Worm (Caenorhabditis elegans) whole organism, dauer: ENCODE measurements around the gene str-130.

Experiments used
- unc-62 ChIP-seq: sonication (generic microtip); optimal IDR thresholded peaks from 2 replicates; lab custom pipeline; 2017; ENCODE audit warnings: missing biosample characterization, missing genetic modification reagents, missing genetic modification characterization

str-130 gene

DNA sequence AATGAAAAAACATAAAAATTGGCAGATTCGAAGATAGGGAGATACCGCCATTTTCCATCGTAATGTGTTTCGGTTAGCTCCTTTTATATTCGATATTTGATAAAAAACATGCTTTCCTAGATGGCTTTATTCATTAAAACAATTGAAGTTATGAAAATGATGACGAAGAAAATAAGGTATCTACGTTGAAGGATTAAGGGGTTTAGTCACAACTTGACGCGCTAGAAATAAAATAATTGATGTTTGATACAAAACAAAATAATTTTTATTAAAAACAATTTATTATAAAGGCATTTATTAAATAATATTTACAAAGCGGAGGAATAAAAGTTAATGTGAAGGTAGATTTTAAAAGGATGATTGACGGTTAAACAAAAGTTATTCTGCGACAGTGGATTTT lies at the start of gene str-130:
Gene str-130 (minus strand): TSS at position 101 of the 400 bp plus-strand sequence.
- no peak for TF ChIP-seq unc-62 (GFP tag; lab: Kevin White, UChicago)

DNA sequence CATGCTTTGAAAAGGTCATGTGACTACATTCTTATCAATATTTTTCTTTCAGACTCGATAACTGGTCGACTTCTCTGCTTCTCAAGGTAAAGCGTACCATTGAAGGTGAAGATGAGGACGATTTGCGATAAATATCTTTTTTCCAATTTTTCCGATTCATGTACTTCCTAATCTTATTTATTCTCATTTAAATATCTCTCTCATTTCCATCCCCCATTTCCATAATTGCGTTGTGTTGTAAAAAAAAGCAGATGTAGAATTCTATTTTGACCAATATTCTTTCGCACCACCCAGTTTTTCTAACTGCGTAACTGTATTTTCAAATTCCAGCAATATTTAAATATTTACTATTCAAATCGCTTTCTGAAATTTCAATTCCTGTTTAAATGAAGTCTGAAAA lies 42.4 kb upstream of the str-130 start, which contains the start of gene D1014.4:
Gene D1014.4 (plus strand): TSS at position 301 of the 400 bp plus-strand sequence.
- TF ChIP-seq unc-62 (GFP tag; lab: Kevin White, UChicago): no peak

DNA sequence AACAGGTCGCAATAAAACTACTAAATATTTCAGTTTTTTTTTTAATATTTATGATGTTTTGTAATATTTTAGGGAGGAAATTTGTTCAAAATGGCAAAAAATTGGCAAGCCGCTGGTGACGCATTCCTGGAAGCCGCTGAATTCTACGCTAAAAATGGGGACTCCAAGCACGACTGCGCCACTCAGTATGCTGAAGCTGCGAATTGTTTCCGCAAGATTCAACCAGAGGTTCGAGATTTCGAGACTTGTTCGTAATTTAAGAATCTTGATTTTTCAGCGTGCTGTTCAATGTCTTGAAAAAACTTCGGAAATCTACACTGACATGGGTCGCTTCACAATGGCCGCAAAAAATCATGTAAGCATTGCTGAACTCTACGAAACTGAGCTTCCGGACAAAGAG lies 41.1 kb upstream of the str-130 start:
- no peak for TF ChIP-seq unc-62 (GFP tag; lab: Kevin White, UChicago)

DNA sequence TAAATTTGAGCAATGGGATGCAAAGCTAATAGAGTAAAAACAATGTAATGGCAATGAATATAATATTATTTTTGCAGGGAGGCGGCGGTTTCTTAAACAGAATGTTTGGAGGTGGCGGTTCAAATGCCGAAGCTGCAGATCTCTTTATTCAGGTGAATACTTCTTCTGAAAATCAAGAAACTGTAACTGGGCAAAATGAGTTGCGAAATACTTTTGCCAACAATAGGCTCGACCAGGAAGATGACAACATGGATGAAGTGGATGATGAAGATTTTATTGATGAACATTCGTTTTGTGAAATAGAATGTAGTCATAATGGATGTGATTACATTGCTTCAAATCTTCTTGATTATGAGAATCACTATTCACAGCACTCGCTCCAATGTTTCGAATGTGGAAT lies 40.3 kb upstream of the str-130 start:
- no peak for TF ChIP-seq unc-62 (GFP tag; lab: Kevin White, UChicago)

DNA sequence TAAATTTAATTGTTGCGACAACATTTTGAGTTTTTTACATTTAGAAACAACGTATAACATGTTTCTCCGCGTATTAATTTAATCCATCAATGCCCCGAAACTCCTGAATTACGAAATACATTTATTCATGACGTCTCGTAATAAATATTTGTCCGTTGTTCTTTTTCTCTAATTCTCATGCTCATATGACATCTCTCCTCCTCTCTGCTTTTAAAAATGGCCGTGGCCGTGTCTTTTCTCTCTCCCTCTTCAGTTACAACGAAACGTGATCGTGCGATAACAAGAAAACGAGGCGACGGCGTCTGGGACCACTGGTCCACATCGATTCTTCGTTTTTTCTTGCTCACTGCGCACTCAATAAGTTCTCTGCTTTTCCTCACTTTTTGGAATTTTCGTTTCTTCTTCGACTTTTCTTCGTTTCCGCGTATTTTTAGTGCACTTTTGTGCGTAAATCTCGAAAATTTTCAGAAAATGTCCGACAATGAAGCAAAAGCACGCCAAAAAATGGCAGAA lies 39.7 kb upstream of the str-130 start, which contains the start of gene snap-1:
Gene snap-1 (plus strand): TSS at position 463 of the 513 bp plus-strand sequence.
- no peak for TF ChIP-seq unc-62 (GFP tag; lab: Kevin White, UChicago)

DNA sequence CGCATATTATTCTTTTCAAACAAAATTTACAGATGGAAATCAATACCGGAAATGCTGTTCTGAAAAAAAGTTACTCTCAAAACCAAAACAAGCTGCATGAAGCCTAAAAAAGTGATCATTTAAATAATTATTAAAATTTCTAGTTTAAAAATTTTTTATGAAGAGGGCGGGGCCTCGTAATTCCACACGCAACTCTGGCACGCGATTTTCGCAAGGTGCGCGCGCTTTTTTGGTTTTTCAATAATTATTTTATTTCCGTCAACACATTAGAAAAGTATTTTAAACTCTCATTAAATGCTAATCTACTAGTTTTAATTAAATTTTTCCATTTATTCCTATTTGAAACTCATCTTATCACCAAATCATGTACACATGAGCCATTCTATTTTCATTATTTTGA lies 39.2 kb upstream of the str-130 start:
- TF ChIP-seq unc-62 (GFP tag; lab: Kevin White, UChicago): no peak

DNA sequence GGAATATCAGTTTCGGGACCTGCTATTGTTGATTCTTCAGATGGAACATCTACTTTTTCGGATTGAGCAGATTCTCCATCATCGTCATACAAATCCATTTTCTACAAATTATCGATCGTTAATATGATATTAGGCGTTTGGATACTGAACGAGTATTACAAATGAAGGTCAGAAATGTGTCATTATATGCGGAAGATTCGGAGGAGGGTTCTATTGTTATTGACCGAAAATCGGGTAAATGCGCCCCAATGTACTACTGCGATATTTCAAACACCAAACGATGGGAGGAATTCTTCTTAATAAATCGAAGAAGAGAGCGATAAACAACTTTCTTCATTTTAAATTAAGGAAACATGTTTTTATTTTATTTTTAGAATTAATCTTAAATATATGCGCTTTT lies 38.8 kb upstream of the str-130 start, which contains the start of gene spr-1:
Gene spr-1 (minus strand): TSS at position 101 of the 400 bp plus-strand sequence.
- TF ChIP-seq unc-62 (GFP tag; lab: Kevin White, UChicago): no peak

DNA sequence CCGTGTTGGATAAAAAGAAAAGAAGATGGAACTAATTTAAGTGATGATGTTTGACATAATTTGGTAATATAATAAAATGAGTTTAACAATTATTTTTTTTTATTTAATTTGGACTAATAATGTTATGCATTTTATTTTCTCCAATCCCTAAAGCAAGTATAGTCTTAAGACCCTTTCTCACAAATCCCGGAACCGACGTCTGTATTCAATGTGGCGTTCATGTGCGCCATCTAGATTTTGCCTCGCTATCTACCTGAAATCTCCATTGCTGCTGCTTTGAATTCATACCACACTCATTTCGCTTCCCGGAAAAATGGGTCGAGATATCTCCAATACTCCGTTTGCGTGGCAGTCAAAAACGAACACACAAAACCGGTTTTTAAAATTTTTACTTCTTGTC lies 32.9 kb upstream of the str-130 start, which contains the start of gene D1014.5:
Gene D1014.5 (plus strand): TSS at position 301 of the 400 bp plus-strand sequence.
- TF ChIP-seq unc-62 (GFP tag; lab: Kevin White, UChicago): no peak

DNA sequence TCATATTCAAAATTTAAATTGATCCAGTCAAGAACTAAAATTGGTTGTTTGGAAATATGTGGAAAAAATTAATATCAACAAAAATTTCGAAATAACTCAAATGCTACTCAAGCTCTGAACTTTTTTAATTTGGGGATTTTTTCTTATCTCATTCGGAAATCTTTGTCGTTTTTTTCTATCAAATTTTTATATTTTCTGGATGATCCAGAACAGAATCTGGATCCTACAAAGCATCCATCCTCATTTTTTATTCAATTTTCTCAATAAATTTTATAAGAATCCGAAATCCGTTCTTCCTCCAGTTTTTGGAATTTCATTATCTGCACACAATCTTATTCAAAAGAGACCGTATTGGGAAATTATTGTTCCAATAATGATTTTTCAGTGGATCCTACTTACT lies 30.4 kb upstream of the str-130 start, which contains the start of gene D1014.6:
Gene D1014.6 (plus strand): TSS at position 301 of the 400 bp plus-strand sequence.
- no peak for TF ChIP-seq unc-62 (GFP tag; lab: Kevin White, UChicago)

DNA sequence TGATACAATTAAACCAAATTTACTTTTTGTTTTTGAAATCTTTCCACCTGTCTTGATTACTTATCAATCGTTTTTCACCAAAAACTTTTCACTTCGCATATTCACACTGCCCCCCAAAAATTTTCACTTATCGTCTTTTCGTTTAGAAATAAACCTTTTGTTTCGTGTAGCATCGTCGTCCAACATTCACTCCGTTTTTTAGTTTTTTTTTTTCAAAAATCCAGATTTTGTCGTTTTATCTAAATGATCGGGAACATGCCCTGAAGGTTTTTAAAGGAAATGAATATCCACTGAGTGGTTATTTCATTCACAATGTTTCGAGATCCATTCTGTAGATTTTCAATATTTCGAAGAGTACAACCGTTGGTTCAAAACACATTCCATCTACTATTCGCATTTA lies 27.5 kb upstream of the str-130 start, which contains the start of gene D1014.7:
Gene D1014.7 (plus strand): TSS at position 301 of the 400 bp plus-strand sequence.
- no peak for TF ChIP-seq unc-62 (GFP tag; lab: Kevin White, UChicago)

DNA sequence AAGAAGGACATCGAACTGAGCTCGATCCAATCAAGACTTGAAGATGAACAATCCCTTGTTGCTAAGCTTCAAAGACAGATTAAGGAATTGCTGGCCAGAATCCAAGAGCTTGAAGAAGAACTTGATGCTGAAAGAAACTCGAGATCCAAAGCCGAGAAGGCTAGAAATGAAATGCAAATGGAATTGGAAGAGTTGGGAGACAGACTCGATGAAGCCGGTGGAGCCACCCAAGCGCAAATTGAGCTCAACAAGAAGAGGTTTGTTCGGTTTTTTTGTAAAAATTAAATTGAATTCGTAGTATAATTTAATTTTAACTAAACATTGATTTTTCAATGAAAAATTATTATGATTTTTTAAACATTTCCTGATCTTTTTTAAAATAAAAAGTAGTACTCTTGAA lies 24.0 kb upstream of the str-130 start:
- TF ChIP-seq unc-62 (GFP tag; lab: Kevin White, UChicago): no peak

DNA sequence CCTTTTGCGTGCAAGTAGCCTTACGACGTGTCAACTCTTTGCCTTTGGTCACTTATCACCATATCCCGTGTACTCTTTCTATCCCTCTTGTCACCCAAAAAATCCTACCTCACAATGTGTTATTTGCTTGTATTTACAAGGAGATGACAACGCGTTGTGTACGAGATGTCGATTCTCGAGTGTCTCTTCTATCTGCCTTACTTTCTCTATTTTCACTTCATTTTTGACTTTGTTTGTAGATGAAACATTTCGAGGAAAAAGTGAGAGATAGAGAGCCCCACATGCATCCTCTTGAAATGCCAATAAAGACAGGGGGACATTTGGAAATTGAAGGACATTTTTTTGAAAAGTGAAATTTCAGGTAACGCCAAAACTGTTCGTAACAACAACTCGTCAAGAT lies 20.3 kb upstream of the str-130 start:
- TF ChIP-seq unc-62 (GFP tag; lab: Kevin White, UChicago): no peak

DNA sequence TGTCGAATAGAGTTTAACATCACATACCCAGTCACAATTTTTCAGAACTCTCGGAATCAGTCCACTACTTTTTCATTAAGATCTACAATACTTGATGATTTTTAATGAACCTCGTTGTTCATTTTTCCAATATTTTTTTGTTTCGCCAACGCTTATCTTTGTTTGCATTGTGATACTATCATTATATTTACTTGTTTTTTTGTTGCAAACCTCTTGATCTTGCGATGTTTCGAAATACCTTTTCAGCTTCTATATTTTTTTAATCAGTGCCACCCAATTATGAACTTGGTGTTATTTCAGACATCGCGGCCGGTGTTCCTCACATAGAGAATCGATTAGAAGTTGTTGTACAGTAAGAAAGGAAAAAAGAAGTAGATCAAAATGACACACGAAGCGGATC lies 18.2 kb upstream of the str-130 start, which contains the start of gene myo-5:
Gene myo-5 (plus strand): TSS at position 301 of the 400 bp plus-strand sequence.
- no peak for TF ChIP-seq unc-62 (GFP tag; lab: Kevin White, UChicago)

DNA sequence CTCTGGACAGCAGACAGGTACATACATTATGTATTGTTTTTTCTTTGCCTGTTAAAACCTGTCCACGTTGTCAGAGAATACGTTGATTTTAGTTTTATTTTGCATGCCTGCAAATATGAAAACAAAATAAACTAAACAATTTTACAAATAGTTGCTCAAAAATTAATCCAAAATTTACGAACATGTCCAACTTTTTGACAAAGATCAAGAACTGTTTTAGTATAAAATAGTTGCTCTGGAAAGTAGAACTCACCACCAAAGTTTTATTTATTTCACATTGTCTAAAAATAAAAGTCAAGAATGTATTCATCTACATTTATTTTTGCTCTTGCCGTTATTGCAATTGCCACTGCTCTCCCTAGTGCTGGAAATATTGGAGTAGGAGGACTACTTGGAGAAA lies 14.0 kb upstream of the str-130 start, which contains the start of gene srlf-16:
Gene srlf-16 (plus strand): TSS at position 301 of the 400 bp plus-strand sequence.
- no peak for TF ChIP-seq unc-62 (GFP tag; lab: Kevin White, UChicago)

DNA sequence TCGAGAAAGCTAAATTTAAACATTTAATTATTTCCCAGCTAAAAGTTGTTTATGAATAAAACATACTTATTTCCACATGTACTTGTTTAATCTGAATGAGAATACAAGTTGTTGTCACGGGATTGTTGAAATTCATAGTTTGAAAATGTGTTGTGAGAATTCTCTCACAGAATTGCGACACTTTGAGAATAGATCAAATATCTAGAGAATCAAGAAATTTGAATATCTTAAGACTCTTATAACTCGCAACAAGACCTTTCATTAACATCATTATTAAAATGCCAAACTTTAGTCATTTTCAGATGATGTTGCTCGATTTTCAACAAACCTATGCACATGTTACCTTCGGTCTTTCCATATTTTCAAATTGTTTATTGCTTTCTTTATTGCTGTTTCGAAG lies 12.5 kb upstream of the str-130 start, which contains the start of gene str-90:
Gene str-90 (plus strand): TSS at position 301 of the 400 bp plus-strand sequence.
- TF ChIP-seq unc-62 (GFP tag; lab: Kevin White, UChicago): no peak

DNA sequence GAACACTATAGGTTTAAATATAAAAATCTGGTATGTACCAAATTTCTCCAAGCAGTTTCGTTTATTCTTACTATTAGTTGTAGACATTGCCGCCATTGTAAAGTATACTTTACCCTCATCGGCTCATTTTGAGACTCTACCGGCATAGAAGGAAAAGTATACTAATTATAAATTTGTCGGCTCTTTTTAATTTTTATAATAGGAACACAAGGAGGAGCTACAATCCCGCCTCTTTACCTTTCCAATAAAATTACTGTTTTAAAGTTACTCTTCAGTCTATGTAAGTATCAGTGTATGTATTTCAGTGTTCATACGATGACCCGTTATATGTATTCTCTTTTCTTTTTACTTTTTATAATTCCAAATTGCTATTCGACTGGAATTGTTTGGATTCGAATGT lies 8.8 kb upstream of the str-130 start, which contains the start of gene sdz-23:
Gene sdz-23 (plus strand): TSS at position 301 of the 400 bp plus-strand sequence.
- no peak for TF ChIP-seq unc-62 (GFP tag; lab: Kevin White, UChicago)

DNA sequence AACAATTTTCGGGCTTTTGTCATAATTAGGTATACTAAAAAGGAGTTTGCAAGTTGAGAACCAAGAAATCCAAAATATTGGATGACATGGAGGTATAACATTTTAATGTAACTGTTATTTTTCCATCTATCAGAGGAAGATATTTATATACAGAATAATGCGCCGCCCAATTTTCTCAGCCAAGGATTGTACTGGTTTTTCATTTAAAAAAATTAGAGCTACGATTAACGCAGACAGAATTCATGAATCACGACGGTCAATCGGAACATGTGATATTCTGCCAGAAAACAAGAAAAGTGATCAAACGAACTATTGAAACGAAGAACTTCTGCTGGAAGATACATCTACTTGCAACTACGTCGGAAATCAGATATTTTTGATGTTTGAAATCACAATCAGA lies 7.7 kb upstream of the str-130 start, which contains the start of gene str-145:
Gene str-145 (minus strand): TSS at position 101 of the 400 bp plus-strand sequence.
- TF ChIP-seq unc-62 (GFP tag; lab: Kevin White, UChicago): no peak
